Fruit fly (Drosophila melanogaster): Measurements from ENCODE around the gene escl.

escl gene

dm6 chr2L:11987945-11988344 is 2.8 kb upstream of the escl start, which contains the start of the genes CG6686 and CG34163 (continued):
- TF ChIP-seq Optix (GFP tag; IDR thresholded peaks at IDR 0.05) (no peak), phol (tag; optimal IDR thresholded peaks at IDR 0.05) (peak; percentile 68), Mad (GFP tag; optimal IDR thresholded peaks at IDR 0.05) (peak; percentile 43), Rx (GFP tag; IDR thresholded peaks at IDR 0.05) (no peak), Six4 (GFP tag; optimal IDR thresholded peaks at IDR 0.05) (no peak), CG32767 (GFP tag; IDR thresholded peaks at IDR 0.05) (no peak), sug (tag; optimal IDR thresholded peaks at IDR 0.05) (peak; percentile 54), odd (GFP tag; optimal IDR thresholded peaks at IDR 0.05) (no peak), Dfd (GFP tag; optimal IDR thresholded peaks at IDR 0.05) (no peak), HHEX (GFP tag; optimal IDR thresholded peaks at IDR 0.05) (no peak), CG14441 (GFP tag; IDR thresholded peaks at IDR 0.05) (peak; percentile 41; the same call in 1 of the 2 replicates), chif (GFP tag; optimal IDR thresholded peaks at IDR 0.05) (peak; percentile 31 to 37), vnd (GFP tag; IDR thresholded peaks at IDR 0.05; ENCODE audit: partially characterized antibody) (no peak), CG13424 (tag; optimal IDR thresholded peaks at IDR 0.05) (peak; percentile 23), CG9437 (GFP tag; optimal IDR thresholded peaks at IDR 0.05) (peak; percentile 61), Atf3 (GFP tag; optimal IDR thresholded peaks at IDR 0.05) (no peak), CG18011 (GFP tag; optimal IDR thresholded peaks at IDR 0.05) (peak; percentile 14), CG9727 (GFP tag; optimal IDR thresholded peaks at IDR 0.05) (peak; percentile 33), CG42726 (GFP tag; IDR thresholded peaks at IDR 0.05; ENCODE audit: partially characterized antibody) (no peak), D19A (tag; optimal IDR thresholded peaks at IDR 0.05) (no peak), CG13287 (GFP tag; IDR thresholded peaks at IDR 0.05; ENCODE audit: partially characterized antibody) (no peak), disco-r (GFP tag; optimal IDR thresholded peaks at IDR 0.05) (no peak), Oaz (GFP tag; IDR thresholded peaks at IDR 0.05) (no peak), MESR4 (GFP tag; optimal IDR thresholded peaks at IDR 0.05) (peak; percentile 0), gfzf (GFP tag; optimal IDR thresholded peaks at IDR 0.05) (peak; percentile 83), CG17361 (GFP tag; IDR thresholded peaks at IDR 0.05) (peak; percentile 61; the same call in 2 of the 3 replicates), TFAM (GFP tag; optimal IDR thresholded peaks at IDR 0.05) (no peak), ERR (GFP tag; optimal IDR thresholded peaks at IDR 0.05) (no peak), fd96Cb (tag; optimal IDR thresholded peaks at IDR 0.05) (no peak), CG7271 (tag; optimal IDR thresholded peaks at IDR 0.05) (peak; percentile 61), dm (GFP tag; optimal IDR thresholded peaks at IDR 0.05) (peak; percentile 92), CG7839 (tag; optimal IDR thresholded peaks at IDR 0.05) (peak; percentile 45), B-H1 (GFP tag; IDR thresholded peaks at IDR 0.05) (no peak), zen (tag; optimal IDR thresholded peaks at IDR 0.05) (peak; percentile 44), hbn (GFP tag; IDR thresholded peaks at IDR 0.05; ENCODE audit: partially characterized antibody) (peak; percentile 27; the same call in 1 of the 2 replicates), CG5180 (GFP tag; optimal IDR thresholded peaks at IDR 0.05) (no peak), az2 (GFP tag; optimal IDR thresholded peaks at IDR 0.05) (peak; percentile 58), ase (GFP tag; IDR thresholded peaks at IDR 0.05) (no peak), grn (GFP tag; optimal IDR thresholded peaks at IDR 0.05) (no peak), CG17802 (tag; optimal IDR thresholded peaks at IDR 0.05) (no peak), CG12299 (tag; optimal IDR thresholded peaks at IDR 0.05) (peak; percentile 47), CG12219 (GFP tag; optimal IDR thresholded peaks at IDR 0.05) (no peak), CG6791 (GFP tag; IDR thresholded peaks at IDR 0.05; ENCODE audit: partially characterized antibody) (no peak), ranshi (GFP tag; IDR thresholded peaks at IDR 0.05) (no peak), Lim3 (GFP tag; IDR thresholded peaks at IDR 0.05) (no peak), cwo (GFP tag; optimal IDR thresholded peaks at IDR 0.05) (no peak), en (GFP tag; optimal IDR thresholded peaks at IDR 0.05) (no peak), CG9932 (GFP tag; IDR thresholded peaks at IDR 0.05) (peak; percentile 56)

Measured in whole organism, embryonic.